Worm (Caenorhabditis elegans) whole organism, late embryonic: Measurements from ENCODE around the gene brf-1.

Experiments
- T23F11.4 ChIP-seq: fragments of 200-800 bp; sonication (Bioruptor generic); optimal IDR thresholded peaks from 2 replicates; lab custom pipeline; 2018; ENCODE audit warnings: mild to moderate bottlenecking, missing genetic modification characterization, missing compliant biosample characterization
- ahr-1 ChIP-seq: sonication (generic microtip); optimal IDR thresholded peaks from 2 replicates; lab custom pipeline; 2016; ENCODE audit warnings: missing genetic modification characterization, missing compliant biosample characterization
- ceh-2 ChIP-seq: sonication (generic microtip); optimal IDR thresholded peaks from 2 replicates; lab custom pipeline; 2016; ENCODE audit warnings: missing genotype, missing genetic modification characterization, missing compliant biosample characterization
- ceh-22 ChIP-seq: sonication (generic microtip); optimal IDR thresholded peaks from 2 replicates; lab custom pipeline; 2017; ENCODE audit warnings: missing biosample characterization, missing genetic modification characterization
- dve-1 ChIP-seq: sonication (generic microtip); optimal IDR thresholded peaks from 2 replicates; lab custom pipeline; 2017; ENCODE audit warnings: antibody characterized with exemption, mild to moderate bottlenecking, missing genetic modification characterization, missing compliant biosample characterization
- fkh-10 ChIP-seq: fragments of 150-350 bp; optimal IDR thresholded peaks from 2 replicates; lab custom pipeline; 2014; ENCODE audit warnings: missing biosample characterization, missing genetic modification reagents, missing genetic modification characterization
- mec-3 ChIP-seq: sonication (generic microtip); optimal IDR thresholded peaks from 2 replicates; lab custom pipeline; 2016; ENCODE audit warnings: borderline replicate concordance, missing genetic modification characterization, missing compliant biosample characterization
- nhr-11 ChIP-seq: fragments of 150-350 bp; optimal IDR thresholded peaks from 2 replicates; lab custom pipeline; 2014; ENCODE audit warnings: missing biosample characterization, missing genetic modification characterization
- npax-4 ChIP-seq: sonication (generic microtip); optimal IDR thresholded peaks from 2 replicates; lab custom pipeline; 2016; ENCODE audit warnings: missing genetic modification characterization, missing compliant biosample characterization
- pha-4 ChIP-seq: fragments of 150-350 bp; optimal IDR thresholded peaks from 2 replicates; lab custom pipeline; 2018; ENCODE audit warnings: missing biosample characterization, missing genetic modification reagents, missing genetic modification characterization
- tbx-2 ChIP-seq: sonication (generic microtip); optimal IDR thresholded peaks from 2 replicates; lab custom pipeline; 2016; ENCODE audit warnings: missing genetic modification characterization, missing compliant biosample characterization

ce11 chrII:7352507-7352906 is 46.8 kb downstream of the brf-1 start, which contains the start of gene hsp-4:
- TF ChIP-seq ceh-22 (tag; lab: Kevin White, UChicago) (no peak), T23F11.4 (GFP tag; lab: Kevin White, UChicago) (no peak), dve-1 (no peak), ceh-2 (tag; lab: Kevin White, UChicago) (no peak), ahr-1 (tag; lab: Kevin White, UChicago) (no peak), fkh-10 (GFP tag; lab: Kevin White, UChicago) (no peak), npax-4 (tag; lab: Kevin White, UChicago) (no peak), pha-4 (tag; lab: Kevin White, UChicago) (no peak), nhr-11 (no peak), mec-3 (no peak), tbx-2 (no peak)
